Fruit fly (Drosophila melanogaster) whole organism, pupa: Measurements from ENCODE around the gene Sgt.

Experiments
- CG10348 ChIP-seq: fragments of 200-800 bp; sonication (Bioruptor generic); IDR thresholded peaks from 2 replicates; pipeline ENCODE4 v1.3.6; 2022; ENCODE audit warnings: missing biosample characterization, missing genetic modification characterization
- CG13204 ChIP-seq: fragments of 200-800 bp; sonication (Bioruptor generic); optimal IDR thresholded peaks from 2 replicates; lab custom pipeline; 2018; ENCODE audit warnings: missing biosample characterization, mild to moderate bottlenecking, missing genetic modification characterization, moderate library complexity
- CG15710 ChIP-seq: fragments of 200-800 bp; sonication (Bioruptor generic); optimal IDR thresholded peaks from 2 replicates; lab custom pipeline; 2018; ENCODE audit warnings: missing biosample characterization, mild to moderate bottlenecking, missing genetic modification characterization, moderate library complexity
- CG17806 ChIP-seq: fragments of 200-800 bp; sonication (Bioruptor generic); optimal IDR thresholded peaks from 2 replicates; lab custom pipeline; 2018; ENCODE audit warnings: missing biosample characterization, mild to moderate bottlenecking, missing genetic modification characterization, moderate library complexity
- Ets98B ChIP-seq: fragments of 200-800 bp; sonication (Bioruptor generic); IDR thresholded peaks from 2 replicates; pipeline ENCODE4 v1.3.6; 2022; ENCODE audit warnings: missing biosample characterization, missing genetic modification characterization
- Pif1B ChIP-seq: fragments of 200-800 bp; sonication (Bioruptor generic); optimal IDR thresholded peaks from 3 replicates; lab custom pipeline; 2016; ENCODE audit warnings: missing biosample characterization, missing genetic modification characterization

DNA sequence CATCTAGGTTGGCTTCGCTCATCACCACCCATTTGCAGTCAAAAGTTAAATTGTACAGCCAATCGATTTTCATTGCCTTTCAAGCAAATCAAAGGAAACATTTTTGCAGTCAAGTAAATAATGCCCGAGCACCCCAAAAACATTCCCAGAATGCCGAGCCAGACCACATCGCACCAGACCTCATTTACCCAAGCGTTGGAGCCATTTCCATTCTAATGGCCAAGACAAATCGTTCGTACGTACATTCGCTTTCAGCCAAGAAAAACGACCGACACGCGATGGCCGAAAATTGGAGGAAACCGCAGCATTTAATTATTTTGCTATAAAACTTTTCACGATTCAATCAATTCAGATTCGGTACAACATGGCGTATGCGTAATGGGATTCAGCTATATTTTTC is 46.4 kb upstream of the Sgt start:
- TF ChIP-seq Pif1B (GFP tag; lab: Kevin White, UChicago) (no peak), Ets98B (GFP tag; lab: Robert Waterston, UW) (no peak), CG17806 (tag; lab: Kevin White, UChicago) (no peak), CG10348 (GFP tag; lab: Robert Waterston, UW) (no peak), CG13204 (GFP tag; lab: Kevin White, UChicago) (no peak), CG15710 (tag; lab: Kevin White, UChicago) (no peak)
